Fruit fly (Drosophila melanogaster) whole organism, wandering third instar larva: ENCODE data around the gene CG12607.
A peak's percentile ranks its signal among the peaks of the same experiment; 100 is the strongest.

Experiments
- CG32264 ChIP-seq: fragments of 200-800 bp; sonication (Bioruptor generic); optimal IDR thresholded peaks from 2 replicates; lab custom pipeline; 2016; ENCODE audit warnings: missing biosample characterization, missing genetic modification characterization
- CG9705 ChIP-seq: fragments of 200-800 bp; sonication (Bioruptor generic); optimal IDR thresholded peaks from 2 replicates; lab custom pipeline; 2018; ENCODE audit warnings: missing biosample characterization, mild to moderate bottlenecking, missing genetic modification characterization
- CrebA ChIP-seq: fragments of 200-800 bp; sonication (Bioruptor generic); optimal IDR thresholded peaks from 2 replicates; lab custom pipeline; 2016; ENCODE audit warnings: missing biosample characterization, mild to moderate bottlenecking, missing genetic modification characterization, borderline replicate concordance
- Dfd ChIP-seq: fragments of >200 bp; optimal IDR thresholded peaks from 2 replicates; lab custom pipeline; 2017; ENCODE audit warnings: missing biosample characterization, missing genetic modification characterization
- Dif ChIP-seq: fragments of 200-275, 200-300 bp; sonication (Bioruptor generic); optimal IDR thresholded peaks from 2 replicates; lab custom pipeline; 2018; ENCODE audit warnings: missing biosample characterization, missing genetic modification characterization; ENCODE audit not compliant: partially characterized antibody
- HLH106 ChIP-seq: fragments of 200-800 bp; optimal IDR thresholded peaks from 3 replicates; lab custom pipeline; 2019; ENCODE audit warnings: missing biosample characterization, mild to moderate bottlenecking, missing genetic modification characterization, moderate library complexity
- Hr78 ChIP-seq: fragments of >200 bp; optimal IDR thresholded peaks from 2 replicates; lab custom pipeline; 2017; ENCODE audit warnings: missing biosample characterization, missing genetic modification characterization
- Hr83 ChIP-seq: fragments of 200-300 bp; sonication (Bioruptor generic); optimal IDR thresholded peaks from 2 replicates; lab custom pipeline; 2016; ENCODE audit warnings: missing biosample characterization, mild to moderate bottlenecking, missing genetic modification characterization, moderate library complexity; ENCODE audit not compliant: poor library complexity, severe bottlenecking
- Myc ChIP-seq: fragments of >200 bp; optimal IDR thresholded peaks from 2 replicates; lab custom pipeline; 2017
- N ChIP-seq: fragments of >200 bp; optimal IDR thresholded peaks from 2 replicates; lab custom pipeline; 2018; ENCODE audit warnings: missing biosample characterization, missing external identifiers, missing genetic modification characterization
- OdsH ChIP-seq: fragments of 200-800 bp; sonication (Bioruptor generic); optimal IDR thresholded peaks from 2 replicates; lab custom pipeline; 2016; ENCODE audit warnings: missing biosample characterization, mild to moderate bottlenecking, missing genetic modification characterization
- Vsx2 ChIP-seq: fragments of 200-300, 225-300 bp; sonication (Bioruptor generic); optimal IDR thresholded peaks from 2 replicates; lab custom pipeline; 2018; ENCODE audit warnings: missing biosample characterization, missing genetic modification characterization; ENCODE audit not compliant: partially characterized antibody
- br ChIP-seq: fragments of 200-800 bp; sonication (Bioruptor generic); optimal IDR thresholded peaks from 2 replicates; lab custom pipeline; 2016; ENCODE audit warnings: missing biosample characterization, missing genetic modification characterization
- brk ChIP-seq: fragments of 200-800 bp; sonication (Bioruptor generic); optimal IDR thresholded peaks from 2 replicates; lab custom pipeline; 2016; ENCODE audit warnings: missing biosample characterization, mild to moderate bottlenecking, missing genetic modification characterization
- dl ChIP-seq, 2 experiments: fragments of 175-275, 200-275 bp in 1 of 2; fragments of 200-275 bp in 1 of 2; sonication (Bioruptor generic); optimal IDR thresholded peaks; lab custom pipeline; 2018; ENCODE audit warnings: mild to moderate bottlenecking in 2 of 2, missing biosample characterization in 2 of 2, missing genetic modification characterization in 2 of 2, moderate library complexity in 2 of 2; ENCODE audit not compliant: partially characterized antibody in 2 of 2, insufficient read depth in 1 of 2
- dmrt93B ChIP-seq: fragments of 200-800 bp; sonication (Bioruptor generic); optimal IDR thresholded peaks from 2 replicates; lab custom pipeline; 2018; ENCODE audit warnings: missing biosample characterization, mild to moderate bottlenecking, missing genetic modification characterization
- dsf ChIP-seq: sonication (Bioruptor generic); optimal IDR thresholded peaks from 2 replicates; lab custom pipeline; 2016; ENCODE audit warnings: missing biosample characterization, missing genetic modification characterization, borderline replicate concordance
- ey ChIP-seq: fragments of 200-800 bp; sonication (Bioruptor generic); optimal IDR thresholded peaks from 2 replicates; lab custom pipeline; 2016; ENCODE audit warnings: missing biosample characterization, missing genetic modification characterization
- foxo ChIP-seq, 2 experiments: fragments of 200-800 bp; sonication (Bioruptor generic); optimal IDR thresholded peaks; 2 replicates in 1 of 2; 3 replicates in 1 of 2; lab custom pipeline; 2016 to 2017; ENCODE audit warnings: missing biosample characterization in 2 of 2, missing genetic modification characterization in 2 of 2
- fru ChIP-seq: fragments of 200-800 bp; sonication (Bioruptor generic); optimal IDR thresholded peaks from 3 replicates; lab custom pipeline; 2016; ENCODE audit warnings: missing biosample characterization, mild to moderate bottlenecking, missing genetic modification characterization
- h ChIP-seq: fragments of 200-800 bp; sonication (Bioruptor generic); optimal IDR thresholded peaks from 3 replicates; lab custom pipeline; 2016; ENCODE audit warnings: missing biosample characterization, mild to moderate bottlenecking, missing genetic modification characterization
- jim ChIP-seq: fragments of 175-275, 200-325 bp; sonication (Bioruptor generic); optimal IDR thresholded peaks from 2 replicates; lab custom pipeline; 2016; ENCODE audit warnings: missing biosample characterization, mild to moderate bottlenecking, missing genetic modification characterization
- pan ChIP-seq: fragments of >200 bp; optimal IDR thresholded peaks from 2 replicates; lab custom pipeline; 2017
- psq ChIP-seq: fragments of 200-800 bp; sonication (Bioruptor generic); optimal IDR thresholded peaks from 3 replicates; lab custom pipeline; 2017; ENCODE audit warnings: missing biosample characterization, mild to moderate bottlenecking, missing genetic modification characterization, moderate library complexity
- rgr ChIP-seq: fragments of 200-800 bp; sonication (Bioruptor generic); optimal IDR thresholded peaks from 3 replicates; lab custom pipeline; 2016; ENCODE audit warnings: missing biosample characterization, mild to moderate bottlenecking, missing genetic modification characterization
- sage ChIP-seq: fragments of 200-800 bp; sonication (Bioruptor generic); optimal IDR thresholded peaks from 2 replicates; lab custom pipeline; 2016; ENCODE audit warnings: missing biosample characterization, mild to moderate bottlenecking, missing genetic modification characterization
- sv ChIP-seq: fragments of 200-800 bp; sonication (Bioruptor generic); optimal IDR thresholded peaks from 3 replicates; lab custom pipeline; 2016; ENCODE audit warnings: missing biosample characterization, missing genetic modification characterization
- tai ChIP-seq: sonication (Bioruptor generic); optimal IDR thresholded peaks from 2 replicates; lab custom pipeline; 2016; ENCODE audit warnings: missing biosample characterization, missing genetic modification characterization
- woc ChIP-seq: sonication (Bioruptor generic); optimal IDR thresholded peaks from 2 replicates; lab custom pipeline; 2016; ENCODE audit warnings: missing biosample characterization, mild to moderate bottlenecking, missing genetic modification characterization

Gene CG12607

DNA sequence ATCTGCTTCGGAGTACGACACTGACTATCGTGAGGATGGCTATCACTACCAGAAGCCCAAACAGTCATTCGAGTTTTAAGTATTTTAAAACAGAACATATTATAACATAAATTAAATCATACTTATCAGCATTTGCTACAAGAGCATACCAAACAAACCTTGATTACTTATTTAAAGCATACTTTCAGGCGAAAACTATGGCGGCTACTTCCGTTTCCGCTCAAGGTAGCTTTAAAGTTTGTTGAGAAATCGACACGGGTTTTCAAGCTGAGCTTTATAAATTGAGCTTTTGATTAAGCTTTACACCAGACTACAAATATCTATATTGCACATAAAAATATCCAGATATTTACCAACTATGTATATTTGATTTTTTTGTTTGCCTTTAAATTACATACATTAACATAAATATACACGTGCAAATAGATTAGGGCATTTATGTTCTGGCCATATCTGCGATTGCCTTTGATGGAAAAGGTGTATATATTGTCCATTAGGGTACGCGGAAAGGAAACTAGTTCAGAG lies 28.6 kb downstream of the CG12607 start:
- TF ChIP-seq dmrt93B (GFP tag; lab: Kevin White, UChicago) (peak; percentile 2), rgr (peak; percentile 40), h (GFP tag; lab: Kevin White, UChicago) (peak; percentile 23), sv (GFP tag; lab: Kevin White, UChicago) (peak; percentile 78), Dfd (GFP tag; lab: Kevin White, UChicago) (no peak)

DNA sequence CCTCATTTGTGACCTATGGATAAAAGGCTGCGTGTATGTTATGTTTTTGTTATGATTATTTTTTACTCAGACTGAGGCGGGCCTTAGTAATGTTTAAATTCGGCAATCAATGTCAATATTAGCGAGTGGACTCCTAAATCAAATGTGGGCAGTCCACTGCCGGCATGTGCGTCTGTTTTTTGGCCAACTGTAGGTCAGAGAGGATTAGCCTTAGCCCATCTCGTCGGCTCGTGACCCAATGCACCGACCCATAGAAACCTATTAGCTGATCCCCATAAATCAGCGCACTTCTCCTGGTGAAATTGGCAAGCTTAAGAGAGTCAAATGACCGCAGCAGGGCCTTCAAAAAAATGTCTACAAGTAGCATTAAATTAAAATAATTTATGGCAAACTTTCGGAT lies 29.3 kb downstream of the CG12607 start:
- TF ChIP-seq Hr83 (GFP tag; lab: Kevin White, UChicago) (no peak), brk (no peak), dl (GFP tag; optimal IDR thresholded peaks at IDR 0.05; lab: Kevin White, UChicago; ENCODE audit: insufficient read depth in 1 of 2, partially characterized antibody in 2 of 2) (no peak), dmrt93B (GFP tag; lab: Kevin White, UChicago) (no peak)

- no peak for TF ChIP-seq pan (lab: Kevin White, UChicago)
- no peak for TF ChIP-seq brk
- TF ChIP-seq Dif = no peak
- no peak for TF ChIP-seq sage
- TF ChIP-seq Hr83 (GFP tag; lab: Kevin White, UChicago) = no peak
- TF ChIP-seq OdsH (GFP tag; lab: Kevin White, UChicago) = no peak
- no peak for TF ChIP-seq woc (GFP tag; lab: Kevin White, UChicago)
- TF ChIP-seq Vsx2 (GFP tag; lab: Kevin White, UChicago) = no peak
- no peak for TF ChIP-seq CG9705 (GFP tag; lab: Kevin White, UChicago)
- no peak for TF ChIP-seq Hr78 (GFP tag; lab: Kevin White, UChicago)
- no peak for TF ChIP-seq foxo (GFP tag; optimal IDR thresholded peaks at IDR 0.05; lab: Kevin White, UChicago)
- no peak for TF ChIP-seq Myc (lab: Kevin White, UChicago)
- TF ChIP-seq tai (GFP tag; lab: Kevin White, UChicago) = no peak
Measured at dm6 chr3L:4477656-4478254, 31.4 kb downstream of the CG12607 start.

- TF ChIP-seq Myc (lab: Kevin White, UChicago) (no peak), Vsx2 (GFP tag; lab: Kevin White, UChicago) (no peak), ey (no peak), N (GFP tag; lab: Kevin White, UChicago) (no peak), brk (no peak), dmrt93B (GFP tag; lab: Kevin White, UChicago) (no peak), fru (GFP tag; lab: Kevin White, UChicago) (no peak), CG9705 (GFP tag; lab: Kevin White, UChicago) (no peak), OdsH (GFP tag; lab: Kevin White, UChicago) (no peak), dl (GFP tag; optimal IDR thresholded peaks at IDR 0.05; lab: Kevin White, UChicago; ENCODE audit: insufficient read depth in 1 of 2, partially characterized antibody in 2 of 2) (no peak), woc (GFP tag; lab: Kevin White, UChicago) (no peak), psq (GFP tag; lab: Kevin White, UChicago) (no peak)
Measured at dm6 chr3L:4479938-4480337, 33.6 kb downstream of the CG12607 start, which contains the start of gene CG7465. CG7465 (plus strand) TSS chr3L:4480283.

dm6 chr3L:4480764-4481163 lies 34.4 kb downstream of the CG12607 start:
- no peak for TF ChIP-seq br (GFP tag; lab: Kevin White, UChicago)
- TF ChIP-seq Dif = no peak
- no peak for TF ChIP-seq foxo (GFP tag; optimal IDR thresholded peaks at IDR 0.05; lab: Kevin White, UChicago)
- TF ChIP-seq CG32264 (GFP tag; lab: Kevin White, UChicago) = no peak
- no peak for TF ChIP-seq jim (GFP tag; lab: Kevin White, UChicago)
- TF ChIP-seq CrebA (GFP tag; lab: Kevin White, UChicago) = no peak
- no peak for TF ChIP-seq sage

dm6 chr3L:4482509-4482908 lies 36.1 kb downstream of the CG12607 start, which contains the start of gene CG11350:
CG11350 (plus strand) TSS chr3L:4482809.
- no peak for TF ChIP-seq dl (GFP tag; optimal IDR thresholded peaks at IDR 0.05; lab: Kevin White, UChicago; ENCODE audit: insufficient read depth in 1 of 2, partially characterized antibody in 2 of 2)
- TF ChIP-seq h (GFP tag; lab: Kevin White, UChicago) = no peak
- TF ChIP-seq br (GFP tag; lab: Kevin White, UChicago) = no peak
- no peak for TF ChIP-seq Vsx2 (GFP tag; lab: Kevin White, UChicago)
- TF ChIP-seq Dfd (GFP tag; lab: Kevin White, UChicago) = no peak
- no peak for TF ChIP-seq HLH106 (tag; lab: Kevin White, UChicago)
- TF ChIP-seq dsf (GFP tag; lab: Kevin White, UChicago) = no peak
- no peak for TF ChIP-seq Hr83 (GFP tag; lab: Kevin White, UChicago)
